Worm (Caenorhabditis elegans) whole organism, L4/young adult: ENCODE data around the gene M05D6.3.

Experiments
- W03F9.2 ChIP-seq: fragments of 150-350 bp; optimal IDR thresholded peaks from 2 replicates; lab custom pipeline; 2014; ENCODE audit warnings: missing biosample characterization, missing genetic modification characterization
- dao-5 ChIP-seq: sonication (generic microtip); optimal IDR thresholded peaks from 2 replicates; lab custom pipeline; 2016; ENCODE audit warnings: missing genotype, missing genetic modification characterization, moderate library complexity, missing compliant biosample characterization
- him-1 ChIP-seq: sonication (generic microtip); optimal IDR thresholded peaks from 2 replicates; lab custom pipeline; 2016; ENCODE audit warnings: missing genotype, missing genetic modification reagents, missing genetic modification characterization, missing compliant biosample characterization

Gene M05D6.3

ce11 chrII:8506759-8507158 lies 31.2 kb downstream of the M05D6.3 start:
- TF ChIP-seq him-1 (tag; lab: Kevin White, UChicago), result no peak
- TF ChIP-seq dao-5, result no peak

DNA sequence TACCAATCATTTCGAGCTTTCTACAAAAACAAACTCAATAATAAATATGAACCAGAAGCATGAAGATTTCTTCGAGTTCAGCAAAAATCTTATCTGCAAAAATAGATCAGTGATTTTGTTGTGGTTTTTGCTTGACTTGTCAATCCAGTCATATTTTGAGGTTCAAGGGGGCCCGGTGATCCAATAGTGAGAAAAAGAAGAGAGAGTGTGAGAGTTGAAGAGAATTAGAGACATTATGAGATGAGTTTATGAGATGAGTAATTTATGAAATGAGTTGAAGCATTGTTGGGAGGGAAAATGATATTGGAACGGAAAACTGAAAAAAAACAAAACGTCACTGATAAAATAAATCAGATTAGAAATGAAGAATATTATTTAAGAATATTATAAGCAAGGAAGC lies 33.4 kb downstream of the M05D6.3 start, which contains the start of gene T13H5.1:
Gene T13H5.1, minus strand, starts transcription at position 101 of the 400 bp plus-strand sequence.
- no peak for TF ChIP-seq W03F9.2
- TF ChIP-seq dao-5, result no peak
- TF ChIP-seq him-1 (tag; lab: Kevin White, UChicago), result no peak

ce11 chrII:8514729-8515128 lies 39.2 kb downstream of the M05D6.3 start, which contains the start of gene ctg-2:
TSS of gene ctg-2 (plus strand) at chrII:8515054.
- TF ChIP-seq dao-5 (no peak), W03F9.2 (no peak), him-1 (tag; lab: Kevin White, UChicago) (no peak)

ce11 chrII:8515521-8515920 lies 39.9 kb downstream of the M05D6.3 start:
- no peak for TF ChIP-seq W03F9.2
- TF ChIP-seq dao-5, result no peak
- no peak for TF ChIP-seq him-1 (tag; lab: Kevin White, UChicago)

ce11 chrII:8516783-8517182 lies 41.2 kb downstream of the M05D6.3 start, which contains the start of gene rnh-2:
TSS of gene rnh-2 (plus strand) at chrII:8517150.
- TF ChIP-seq W03F9.2 (peak; percentile 88), dao-5 (no peak), him-1 (tag; lab: Kevin White, UChicago) (peak; percentile 16)

DNA sequence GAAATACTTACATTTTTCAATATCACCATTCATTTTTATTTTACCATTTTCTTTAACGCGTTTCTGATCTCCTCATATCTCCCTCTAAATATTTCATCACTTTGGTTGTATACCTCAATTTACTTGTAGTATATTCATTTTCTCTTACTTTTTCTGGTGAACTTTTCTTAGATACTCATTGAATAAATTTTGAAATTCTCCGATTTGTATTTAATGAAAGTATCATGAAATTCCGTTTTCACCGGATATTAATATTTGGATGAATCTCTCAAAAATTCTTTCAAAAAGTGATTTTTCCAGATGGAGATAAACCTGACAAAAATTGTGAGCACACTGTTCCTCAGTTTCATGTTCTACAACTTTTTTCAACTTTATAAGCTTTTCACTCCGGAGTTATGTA lies 42.6 kb downstream of the M05D6.3 start, which contains the start of gene T13H5.8:
Gene T13H5.8, plus strand, starts transcription at position 301 of the 400 bp plus-strand sequence.
- no peak for TF ChIP-seq him-1 (tag; lab: Kevin White, UChicago)
- no peak for TF ChIP-seq W03F9.2
- TF ChIP-seq dao-5, result no peak

ce11 chrII:8520625-8521024 lies 45.1 kb downstream of the M05D6.3 start, which contains the start of gene cht-2:
TSS of gene cht-2 (plus strand) at chrII:8520925.
- TF ChIP-seq W03F9.2 (no peak), dao-5 (no peak), him-1 (tag; lab: Kevin White, UChicago) (no peak)

DNA sequence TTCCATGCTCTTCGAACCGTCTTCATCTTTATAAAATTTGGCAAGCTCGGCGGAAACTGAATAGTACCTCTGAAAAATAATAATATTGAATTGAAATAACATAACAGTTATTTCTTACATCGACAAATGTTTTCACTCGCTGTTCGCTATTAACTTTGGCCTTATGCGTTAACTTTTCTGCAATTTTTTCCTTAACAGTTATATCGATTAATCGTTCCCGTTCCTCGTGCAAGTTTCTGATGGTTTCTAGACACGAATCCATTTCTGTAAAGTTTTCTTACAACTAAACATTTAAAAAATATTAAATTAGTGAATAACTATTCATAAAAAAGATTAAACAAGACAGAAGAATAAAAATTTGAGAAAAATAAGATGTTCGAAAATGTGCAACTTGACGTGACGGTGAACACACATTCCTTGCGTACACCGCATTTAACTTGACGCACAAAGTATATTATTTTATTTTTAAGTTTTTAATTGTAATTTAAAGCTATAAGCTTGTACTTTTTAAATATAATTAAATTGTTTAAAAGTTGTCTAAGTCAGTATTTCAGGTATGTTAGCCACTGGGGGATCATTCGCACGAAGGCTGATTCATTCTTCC lies 49.7 kb downstream of the M05D6.3 start, which contains the start of the genes prp-9 and mrps-18B:
Gene prp-9, minus strand, starts transcription at position 264 of the 604 bp plus-strand sequence.
Gene mrps-18B, plus strand, starts transcription at position 549 of the 604 bp plus-strand sequence.
- no peak for TF ChIP-seq dao-5
- peak; percentile 82 for TF ChIP-seq W03F9.2
